Worm (Caenorhabditis elegans): Measurements from ENCODE around the gene F54A3.5.

DNA sequence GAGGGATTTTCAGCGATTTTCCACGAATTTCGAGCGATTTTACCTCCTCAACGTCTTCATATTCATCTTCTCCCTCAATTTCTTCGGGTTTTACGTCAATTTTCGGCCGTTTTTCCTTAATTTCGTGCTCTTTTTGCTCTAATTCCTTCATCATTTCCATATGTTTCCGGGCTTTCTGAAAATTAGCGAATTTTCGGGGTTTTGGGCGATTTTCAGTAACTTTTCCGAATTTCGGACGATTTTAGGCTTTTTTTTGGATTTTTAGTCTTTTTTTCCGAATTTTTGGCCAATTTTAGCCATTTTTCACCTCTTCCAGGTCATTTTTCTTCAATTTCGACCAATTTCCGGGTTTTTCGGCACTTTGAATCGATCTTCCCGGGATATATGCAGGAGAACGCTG lies 4.9 kb upstream of the F54A3.5 start:
- TF ChIP-seq ceh-82 (tag; optimal IDR thresholded peaks at IDR 0.05) (no peak), pha-4 (tag; optimal IDR thresholded peaks at IDR 0.05) (no peak), nhr-12 (tag; optimal IDR thresholded peaks at IDR 0.05) (no peak), skn-1 (tag; optimal IDR thresholded peaks at IDR 0.05) (no peak), unc-62 (GFP tag; optimal IDR thresholded peaks at IDR 0.05) (no peak), ZK546.5 (tag; optimal IDR thresholded peaks at IDR 0.05) (no peak)

All from whole organism, L3 larva.